Fruit fly (Drosophila melanogaster) whole organism, embryonic: ENCODE results near the gene Mal-B1.

Source experiments
- Abd-B ChIP-seq: fragments of 200-800 bp; sonication (Bioruptor generic); optimal IDR thresholded peaks from 2 replicates; lab custom pipeline; 2018; ENCODE audit warnings: missing biosample characterization, mild to moderate bottlenecking, missing genetic modification characterization, moderate library complexity
- BtbVII ChIP-seq: fragments of 200-800 bp; sonication (Bioruptor generic); optimal IDR thresholded peaks from 3 replicates; lab custom pipeline; 2017; ENCODE audit warnings: missing biosample characterization, mild to moderate bottlenecking, missing genetic modification characterization
- CG10431 ChIP-seq: fragments of 200-800 bp; sonication (Bioruptor generic); optimal IDR thresholded peaks from 3 replicates; lab custom pipeline; 2018; ENCODE audit warnings: missing biosample characterization, mild to moderate bottlenecking, missing genetic modification characterization
- CG11695 ChIP-seq: fragments of 200-800 bp; sonication (Bioruptor generic); IDR thresholded peaks from 3 replicates; pipeline ENCODE4 v1.3.6; 2022; ENCODE audit warnings: missing biosample characterization, missing genetic modification characterization
- CG12104 ChIP-seq: fragments of 200-800 bp; sonication (Bioruptor generic); optimal IDR thresholded peaks from 3 replicates; lab custom pipeline; 2016; ENCODE audit warnings: missing biosample characterization, missing genetic modification characterization
- CG13424 ChIP-seq: fragments of 200-800 bp; sonication (Bioruptor generic); optimal IDR thresholded peaks from 2 replicates; lab custom pipeline; 2019; ENCODE audit warnings: missing biosample characterization, mild to moderate bottlenecking, missing genetic modification characterization, moderate library complexity
- CG13894 ChIP-seq: fragments of 200-800 bp; sonication (Bioruptor generic); optimal IDR thresholded peaks from 3 replicates; lab custom pipeline; 2018; ENCODE audit warnings: missing biosample characterization, mild to moderate bottlenecking, missing genetic modification characterization, moderate library complexity
- CG17385 ChIP-seq: fragments of 200-800 bp; sonication (Bioruptor generic); optimal IDR thresholded peaks from 3 replicates; lab custom pipeline; 2018; ENCODE audit warnings: missing biosample characterization, mild to moderate bottlenecking, missing genetic modification characterization
- CG1832 ChIP-seq: fragments of 200-800 bp; sonication (Bioruptor generic); optimal IDR thresholded peaks from 2 replicates; lab custom pipeline; 2017; ENCODE audit warnings: missing biosample characterization, mild to moderate bottlenecking, missing genetic modification characterization, inconsistent platforms
- CG34224 ChIP-seq: fragments of 200-800 bp; sonication (Bioruptor generic); IDR thresholded peaks from 3 replicates; pipeline ENCODE4 v1.3.6; 2022; ENCODE audit warnings: missing biosample characterization, missing genetic modification characterization; ENCODE audit not compliant: partially characterized antibody
- CG34422 ChIP-seq: fragments of 200-800 bp; sonication (Bioruptor generic); IDR thresholded peaks from 3 replicates; pipeline ENCODE4 v1.3.6; 2022; ENCODE audit warnings: missing biosample characterization, missing genetic modification characterization
- CG4328 ChIP-seq: fragments of 200-800 bp; sonication (Bioruptor generic); optimal IDR thresholded peaks from 3 replicates; lab custom pipeline; 2017; ENCODE audit warnings: missing biosample characterization, missing genetic modification reagents, missing genetic modification characterization
- CG4404 ChIP-seq: fragments of 200-800 bp; sonication (Bioruptor generic); IDR thresholded peaks from 2 replicates; pipeline ENCODE4 v1.3.6; 2022; ENCODE audit warnings: missing biosample characterization, missing genetic modification characterization
- CkIIα-i1 ChIP-seq: fragments of 200-800 bp; sonication (Bioruptor generic); IDR thresholded peaks from 2 replicates; pipeline ENCODE4 v1.3.6; 2022; ENCODE audit warnings: missing biosample characterization, missing genetic modification characterization
- CoRest ChIP-seq: fragments of 200-800 bp; sonication (Bioruptor generic); optimal IDR thresholded peaks from 3 replicates; lab custom pipeline; 2018; ENCODE audit warnings: missing biosample characterization, mild to moderate bottlenecking, missing genetic modification characterization, moderate library complexity
- Dad ChIP-seq: fragments of 200-800 bp; sonication (Bioruptor generic); optimal IDR thresholded peaks from 3 replicates; lab custom pipeline; 2016; ENCODE audit warnings: missing biosample characterization, missing genetic modification characterization
- Deaf1 ChIP-seq: fragments of 200-800 bp; optimal IDR thresholded peaks from 3 replicates; lab custom pipeline; 2019; ENCODE audit warnings: missing biosample characterization, mild to moderate bottlenecking, missing genetic modification characterization, moderate library complexity
- Dll ChIP-seq: fragments of 200-800 bp; sonication (Bioruptor generic); IDR thresholded peaks from 4 replicates; pipeline ENCODE4 v1.3.6; 2022; ENCODE audit warnings: missing biosample characterization, missing genetic modification characterization; ENCODE audit not compliant: partially characterized antibody
- Drgx ChIP-seq: fragments of 200-800 bp; sonication (Bioruptor generic); IDR thresholded peaks from 2 replicates; pipeline ENCODE4 v1.3.6; 2022; ENCODE audit warnings: missing biosample characterization, missing genetic modification characterization
- Elba2 ChIP-seq: fragments of 200-800 bp; sonication (Bioruptor generic); optimal IDR thresholded peaks from 3 replicates; lab custom pipeline; 2016; ENCODE audit warnings: missing biosample characterization, missing genetic modification characterization
- Ets65A ChIP-seq: fragments of 200-800 bp; sonication (Bioruptor generic); peaks from one replicate; lab custom pipeline; 2016; ENCODE audit warnings: missing biosample characterization, missing genetic modification characterization
- HLH4C ChIP-seq: fragments of 200-800 bp; sonication (Bioruptor generic); IDR thresholded peaks from 3 replicates; pipeline ENCODE4 v1.3.6; 2022; ENCODE audit warnings: missing biosample characterization, missing genetic modification characterization; ENCODE audit not compliant: partially characterized antibody
- Hr39 ChIP-seq: fragments of >200 bp; optimal IDR thresholded peaks from 2 replicates; lab custom pipeline; 2017
- Med ChIP-seq: fragments of 200-800 bp; sonication (Bioruptor generic); peaks from one replicate; lab custom pipeline; 2016; ENCODE audit warnings: missing biosample characterization, missing genetic modification characterization, mild to moderate bottlenecking, inconsistent platforms, moderate library complexity
- Nf-YB ChIP-seq: fragments of 200-800 bp; sonication (Bioruptor generic); optimal IDR thresholded peaks from 3 replicates; lab custom pipeline; 2019; ENCODE audit warnings: missing biosample characterization, mild to moderate bottlenecking, missing genetic modification characterization, moderate library complexity
- Nf-YC ChIP-seq: fragments of 200-800 bp; optimal IDR thresholded peaks from 3 replicates; lab custom pipeline; 2019; ENCODE audit warnings: missing biosample characterization, mild to moderate bottlenecking, missing genetic modification characterization, moderate library complexity
- Rfx ChIP-seq: fragments of 200-800 bp; sonication (Bioruptor generic); IDR thresholded peaks from 2 replicates; pipeline ENCODE4 v1.3.6; 2022; ENCODE audit warnings: missing biosample characterization, missing genetic modification characterization
- Trl ChIP-seq, 3 experiments: fragments of >200 bp in 2 of 3; fragments of 200-800 bp in 1 of 3; sonication (Bioruptor generic) in 1 of 3; optimal IDR thresholded peaks; 2 replicates in 1 of 3; 3 replicates in 2 of 3; lab custom pipeline; 2016 to 2017; ENCODE audit warnings: missing biosample characterization in 1 of 3, missing genetic modification characterization in 1 of 3
- abd-A ChIP-seq: fragments of 200-800 bp; sonication (Bioruptor generic); optimal IDR thresholded peaks from 3 replicates; lab custom pipeline; 2019; ENCODE audit warnings: missing biosample characterization, mild to moderate bottlenecking, missing genetic modification characterization, moderate library complexity
- bsh ChIP-seq, 2 experiments: fragments of 200-800 bp; sonication (Bioruptor generic); optimal IDR thresholded peaks; 2 replicates each; lab custom pipeline; 2017 to 2018; ENCODE audit warnings: mild to moderate bottlenecking in 2 of 2, missing biosample characterization in 2 of 2, missing genetic modification characterization in 2 of 2, moderate library complexity in 1 of 2
- cg ChIP-seq: fragments of 200-800 bp; sonication (Bioruptor generic); optimal IDR thresholded peaks from 3 replicates; lab custom pipeline; 2019; ENCODE audit warnings: missing biosample characterization, mild to moderate bottlenecking, missing genetic modification characterization, moderate library complexity
- chinmo ChIP-seq: fragments of 200-800 bp; sonication (Bioruptor generic); IDR thresholded peaks from 4 replicates; pipeline ENCODE4 v1.3.6; 2022; ENCODE audit warnings: missing biosample characterization, missing genetic modification characterization; ENCODE audit not compliant: partially characterized antibody
- ci ChIP-seq: fragments of 200-800 bp; sonication (Bioruptor generic); IDR thresholded peaks from 3 replicates; pipeline ENCODE4 v1.3.6; 2022; ENCODE audit warnings: missing biosample characterization, missing genetic modification characterization
- crol ChIP-seq: fragments of 200-800 bp; sonication (Bioruptor generic); IDR thresholded peaks from 2 replicates; pipeline ENCODE4 v1.3.6; 2022; ENCODE audit warnings: missing biosample characterization, missing genetic modification characterization
- ewg ChIP-seq: fragments of 200-800 bp; sonication (Bioruptor generic); optimal IDR thresholded peaks from 3 replicates; lab custom pipeline; 2017; ENCODE audit warnings: mild to moderate bottlenecking, missing biosample characterization, missing genetic modification reagents, missing genetic modification characterization
- insv ChIP-seq, 2 experiments: fragments of 200-800 bp; sonication (Bioruptor generic); optimal IDR thresholded peaks; 3 replicates each; lab custom pipeline; 2016 to 2018; ENCODE audit warnings: missing biosample characterization in 2 of 2, missing genetic modification characterization in 2 of 2
- nerfin-1 ChIP-seq: fragments of 200-800 bp; sonication (Bioruptor generic); optimal IDR thresholded peaks from 3 replicates; lab custom pipeline; 2019; ENCODE audit warnings: missing biosample characterization, mild to moderate bottlenecking, missing genetic modification characterization, moderate library complexity
- onecut ChIP-seq: fragments of 200-800 bp; sonication (Bioruptor generic); IDR thresholded peaks from 2 replicates; pipeline ENCODE4 v1.3.6; 2022; ENCODE audit warnings: missing biosample characterization, missing genetic modification characterization
- pros ChIP-seq: fragments of 200-800 bp; sonication (Bioruptor generic); optimal IDR thresholded peaks from 3 replicates; lab custom pipeline; 2019; ENCODE audit warnings: missing biosample characterization, mild to moderate bottlenecking, missing genetic modification characterization, moderate library complexity
- psq ChIP-seq: fragments of 200-800 bp; sonication (Bioruptor generic); optimal IDR thresholded peaks from 2 replicates; lab custom pipeline; 2017; ENCODE audit warnings: missing biosample characterization, missing genetic modification characterization
- schlank ChIP-seq: fragments of 200-800 bp; sonication (Bioruptor generic); optimal IDR thresholded peaks from 2 replicates; lab custom pipeline; 2018; ENCODE audit warnings: missing biosample characterization, mild to moderate bottlenecking, missing genetic modification characterization
- sens ChIP-seq: fragments of 200-800 bp; sonication (Bioruptor generic); peaks from one replicate; lab custom pipeline; 2016; ENCODE audit warnings: missing biosample characterization, missing genetic modification characterization
- seq ChIP-seq: fragments of 200-800 bp; sonication (Bioruptor generic); IDR thresholded peaks from 2 replicates; pipeline ENCODE4 v1.3.6; 2022; ENCODE audit warnings: missing biosample characterization, missing genetic modification characterization
- sr ChIP-seq: fragments of 200-800 bp; sonication (Bioruptor generic); IDR thresholded peaks from 3 replicates; pipeline ENCODE4 v1.3.6; 2022; ENCODE audit warnings: missing biosample characterization, missing genetic modification characterization
- sug ChIP-seq: fragments of 200-800 bp; optimal IDR thresholded peaks from 2 replicates; lab custom pipeline; 2019; ENCODE audit warnings: missing biosample characterization, mild to moderate bottlenecking, missing genetic modification characterization, moderate library complexity
- yki ChIP-seq: fragments of >200 bp; optimal IDR thresholded peaks from 3 replicates; lab custom pipeline; 2018

Gene Mal-B1

DNA sequence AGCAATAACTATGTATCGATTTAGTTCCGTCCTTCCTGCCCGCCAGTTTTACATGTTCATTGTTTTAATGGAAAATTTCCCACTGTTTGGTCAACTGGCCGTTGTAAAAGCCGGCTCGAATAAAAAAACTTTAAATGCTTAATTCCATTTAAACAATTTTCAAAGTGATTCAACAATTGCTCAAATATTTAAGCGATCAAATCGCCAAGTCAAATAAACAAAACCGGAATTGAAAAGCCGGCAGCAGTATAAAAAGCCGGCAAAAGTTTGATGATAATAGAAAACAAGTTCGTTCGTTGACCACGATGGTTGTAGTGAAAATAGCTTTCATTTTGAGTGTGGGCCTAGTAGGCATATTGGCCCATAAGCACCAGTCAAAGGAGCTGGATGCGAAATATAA lies at the start of gene Mal-B1:
TSS of gene Mal-B1 (plus strand) at position 301 of the 400 bp plus-strand sequence.
- TF ChIP-seq CG13424 (tag; lab: Kevin White, UChicago): no peak
- no peak for TF ChIP-seq CkIIα-i1 (GFP tag; lab: Robert Waterston, UW)
- no peak for TF ChIP-seq CG4328 (GFP tag; lab: Kevin White, UChicago)
- no peak for TF ChIP-seq CG12104 (GFP tag; lab: Kevin White, UChicago)
- no peak for TF ChIP-seq Dad (GFP tag; lab: Kevin White, UChicago)
- TF ChIP-seq CoRest (tag; lab: Kevin White, UChicago): no peak
- no peak for TF ChIP-seq schlank
- TF ChIP-seq sr: no peak

DNA sequence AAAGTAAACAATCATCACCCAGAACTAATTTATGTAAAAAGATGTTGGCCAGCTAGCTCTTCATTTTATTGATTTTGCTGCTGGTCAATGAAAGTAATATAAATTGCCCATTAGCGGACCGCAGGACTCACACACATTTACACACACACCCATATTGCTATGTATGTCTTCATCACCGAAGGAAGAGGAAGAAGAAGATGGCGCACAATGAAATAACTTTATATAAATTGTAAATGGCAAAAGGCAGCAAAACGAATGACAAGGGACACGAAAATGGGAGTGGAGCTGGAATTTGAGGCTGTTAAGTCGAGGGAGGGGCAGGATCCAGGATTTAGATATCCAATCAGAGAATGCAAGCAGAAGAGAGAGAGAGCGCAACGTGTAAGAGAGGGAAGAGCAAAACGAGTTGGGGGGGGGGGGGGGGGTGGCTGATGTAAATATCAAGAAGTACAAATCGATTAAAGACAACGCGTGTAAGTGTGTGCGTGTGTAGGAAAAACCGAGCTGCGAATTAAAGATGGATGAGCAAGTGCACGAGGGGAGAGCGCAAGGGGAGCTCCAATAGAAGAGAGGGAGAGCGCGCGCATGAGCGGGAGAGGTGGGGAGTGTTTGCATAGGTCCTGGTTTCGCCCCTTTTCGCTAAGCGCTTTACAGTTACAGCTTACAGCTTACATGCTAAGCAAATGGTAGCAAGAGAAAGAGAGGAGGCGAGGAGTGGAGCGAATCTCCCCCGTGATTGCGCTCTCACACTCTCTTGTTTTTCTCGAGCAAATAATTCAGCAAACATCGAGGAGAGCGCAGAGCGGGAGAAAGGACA lies 42.6 kb upstream of the Mal-B1 start:
- TF ChIP-seq Deaf1 (tag; lab: Kevin White, UChicago): peak; percentile 60
- 0 out of 3 replicates have a peak, but pooled peaks have one; percentile 26 for TF ChIP-seq CG34422 (GFP tag; lab: Robert Waterston, UW)
- peak; percentile 94 for TF ChIP-seq abd-A (tag; lab: Kevin White, UChicago)
- 0 out of 4 replicates have a peak, but pooled peaks have one; percentile 23 for TF ChIP-seq Dll (GFP tag; lab: Robert Waterston, UW)
- no peak for TF ChIP-seq ci
- TF ChIP-seq ewg (GFP tag; lab: Kevin White, UChicago): peak; percentile 86
- no peak for TF ChIP-seq Abd-B (GFP tag; lab: Kevin White, UChicago)
- TF ChIP-seq CG34224 (GFP tag; lab: Robert Waterston, UW): 0 out of 3 replicates have a peak, but pooled peaks have one; percentile 33
- peak; percentile 57 for TF ChIP-seq Nf-YB (GFP tag; lab: Kevin White, UChicago)
- peak; percentile 75 to 86 for TF ChIP-seq Trl (optimal IDR thresholded peaks at IDR 0.05; lab: Kevin White, UChicago)
- no peak for TF ChIP-seq Trl (GFP tag; optimal IDR thresholded peaks at IDR 0.05; lab: Kevin White, UChicago)
- peak; percentile 27 for TF ChIP-seq sens (GFP tag; lab: Kevin White, UChicago)
- no peak for TF ChIP-seq nerfin-1 (tag; lab: Kevin White, UChicago)
- no peak for TF ChIP-seq CoRest (tag; lab: Kevin White, UChicago)
- no peak for TF ChIP-seq CG4404 (GFP tag; lab: Robert Waterston, UW)
- peak; percentile 33 for TF ChIP-seq cg (GFP tag; lab: Kevin White, UChicago)
- peak; percentile 88 for TF ChIP-seq onecut (GFP tag; lab: Robert Waterston, UW)
- TF ChIP-seq insv (GFP tag; optimal IDR thresholded peaks at IDR 0.05; lab: Kevin White, UChicago): peak in 1 of 2 experiments; percentile 32
- 0 out of 2 replicates have a peak, but pooled peaks have one; percentile 20 for TF ChIP-seq Drgx (GFP tag; lab: Robert Waterston, UW)
- peak; percentile 56 for TF ChIP-seq CG17385 (GFP tag; lab: Kevin White, UChicago)
- TF ChIP-seq CG10431: peak; percentile 15
- TF ChIP-seq sug (tag; lab: Kevin White, UChicago): no peak
- 0 out of 4 replicates have a peak, but pooled peaks have one; percentile 46 for TF ChIP-seq chinmo (GFP tag; lab: Robert Waterston, UW)
- peak; percentile 6 for TF ChIP-seq psq (GFP tag; lab: Kevin White, UChicago)
- no peak for TF ChIP-seq BtbVII (GFP tag; lab: Kevin White, UChicago)
- TF ChIP-seq crol (GFP tag; lab: Robert Waterston, UW): peak; percentile 99
- TF ChIP-seq CG13894: peak; percentile 37
- TF ChIP-seq CG11695: 0 out of 3 replicates have a peak, but pooled peaks have one; percentile 31
- no peak for TF ChIP-seq Ets65A
- peak; percentile 66 for TF ChIP-seq Nf-YC (tag; lab: Kevin White, UChicago)
- TF ChIP-seq Med (GFP tag; lab: Kevin White, UChicago): peak; percentile 59
- peak; percentile 11; the same call in 1 of the 2 replicates for TF ChIP-seq seq
- TF ChIP-seq HLH4C: 0 out of 3 replicates have a peak, but pooled peaks have one; percentile 23
- peak; percentile 19 for TF ChIP-seq CG1832 (GFP tag; lab: Kevin White, UChicago)
- TF ChIP-seq Rfx: 0 out of 2 replicates have a peak, but pooled peaks have one; percentile 5
- peak in 1 of 2 experiments; percentile 11 for TF ChIP-seq bsh (GFP tag; optimal IDR thresholded peaks at IDR 0.05; lab: Kevin White, UChicago)
- TF ChIP-seq Elba2: no peak
- TF ChIP-seq pros (GFP tag; lab: Kevin White, UChicago): peak; percentile 47
- TF ChIP-seq yki: peak; percentile 33
- peak; percentile 29 for TF ChIP-seq Hr39 (lab: Kevin White, UChicago)
